Worm (Caenorhabditis elegans) whole organism, L1 larva: Measurements from ENCODE around the gene nhr-210.

Experiments
- aha-1 ChIP-seq: fragments of 150-350 bp; optimal IDR thresholded peaks from 2 replicates; lab custom pipeline; 2014; ENCODE audit warnings: missing biosample characterization, missing genetic modification characterization
- alr-1 ChIP-seq: fragments of 200-800 bp; sonication (Bioruptor generic); optimal IDR thresholded peaks from 2 replicates; lab custom pipeline; 2018; ENCODE audit warnings: borderline replicate concordance, mild to moderate bottlenecking, missing genetic modification characterization, missing compliant biosample characterization
- aly-2 ChIP-seq: fragments of 150-350 bp; optimal IDR thresholded peaks from 2 replicates; lab custom pipeline; 2014; ENCODE audit warnings: missing biosample characterization, missing genetic modification characterization
- ama-1 ChIP-seq: fragments of 150-350 bp; optimal IDR thresholded peaks from 2 replicates; lab custom pipeline; 2014
- ceh-63 ChIP-seq: fragments of 200-800 bp; sonication (Bioruptor generic); optimal IDR thresholded peaks from 2 replicates; lab custom pipeline; 2018; ENCODE audit warnings: mild to moderate bottlenecking, missing genetic modification characterization, missing compliant biosample characterization
- ceh-8 ChIP-seq: fragments of 200-800 bp; sonication (Bioruptor generic); optimal IDR thresholded peaks from 2 replicates; lab custom pipeline; 2018; ENCODE audit warnings: mild to moderate bottlenecking, missing genetic modification characterization, moderate library complexity, missing compliant biosample characterization
- ces-1 ChIP-seq: fragments of 150-350 bp; optimal IDR thresholded peaks from 2 replicates; lab custom pipeline; 2014; ENCODE audit warnings: missing biosample characterization, missing genetic modification reagents, missing genetic modification characterization
- dpl-1 ChIP-seq, 3 experiments: fragments of 150-350 bp in 2 of 3; sonication (generic microtip) in 1 of 3; optimal IDR thresholded peaks; 2 replicates each; lab custom pipeline; 2014 to 2017; ENCODE audit warnings: missing biosample characterization in 3 of 3, missing genetic modification characterization in 3 of 3, missing genetic modification reagents in 3 of 3
- efl-1 ChIP-seq, 4 experiments: fragments of 150-350 bp; optimal IDR thresholded peaks in 3 of 4; peaks in 1 of 4; 1 replicate in 1 of 4; 2 replicates in 3 of 4; lab custom pipeline; 2014; ENCODE audit warnings: missing biosample characterization in 2 of 4, missing genetic modification characterization in 2 of 4, missing genetic modification reagents in 2 of 4
- efl-3 ChIP-seq: fragments of 200-800 bp; sonication (Bioruptor generic); optimal IDR thresholded peaks from 2 replicates; lab custom pipeline; 2018; ENCODE audit warnings: mild to moderate bottlenecking, missing genetic modification characterization, missing compliant biosample characterization
- egl-27 ChIP-seq, 2 experiments: fragments of 150-350 bp in 1 of 2; sonication (generic microtip); optimal IDR thresholded peaks; 3 replicates each; lab custom pipeline; 2017 to 2018; ENCODE audit warnings: missing biosample characterization in 2 of 2, missing genetic modification characterization in 2 of 2, missing genetic modification reagents in 2 of 2
- fkh-4 ChIP-seq: sonication (generic microtip); optimal IDR thresholded peaks from 2 replicates; lab custom pipeline; 2016; ENCODE audit warnings: missing compliant biosample characterization, missing genetic modification characterization, borderline replicate concordance
- fos-1 ChIP-seq: fragments of 150-350 bp; optimal IDR thresholded peaks from 2 replicates; lab custom pipeline; 2014; ENCODE audit warnings: missing biosample characterization, missing genetic modification characterization
- hlh-17 ChIP-seq: fragments of 200-800 bp; sonication (Bioruptor generic); optimal IDR thresholded peaks from 2 replicates; lab custom pipeline; 2018; ENCODE audit warnings: missing genetic modification characterization, mild to moderate bottlenecking, missing compliant biosample characterization, moderate library complexity, borderline replicate concordance
- isw-1 ChIP-seq: fragments of 200-800 bp; sonication (Bioruptor generic); IDR thresholded peaks from 2 replicates; pipeline ENCODE4 v1.3.6; 2022; ENCODE audit warnings: missing genetic modification characterization, missing compliant biosample characterization
- jun-1 ChIP-seq: fragments of 150-350 bp; optimal IDR thresholded peaks from 2 replicates; lab custom pipeline; 2014; ENCODE audit warnings: missing biosample characterization, missing genetic modification reagents, missing genetic modification characterization
- lin-15B ChIP-seq: fragments of 150-350 bp; sonication (generic microtip); optimal IDR thresholded peaks from 3 replicates; lab custom pipeline; 2014; ENCODE audit warnings: missing biosample characterization, missing genetic modification characterization
- lin-35 ChIP-seq, 2 experiments: fragments of 150-350 bp; optimal IDR thresholded peaks; 2 replicates each; lab custom pipeline; 2014; ENCODE audit warnings: missing biosample characterization in 2 of 2, missing genetic modification characterization in 2 of 2, missing genetic modification reagents in 2 of 2
- lin-39 ChIP-seq: fragments of 150-350 bp; optimal IDR thresholded peaks from 2 replicates; lab custom pipeline; 2014; ENCODE audit warnings: missing biosample characterization, missing genetic modification reagents, missing genetic modification characterization
- lir-3 ChIP-seq: sonication (generic microtip); optimal IDR thresholded peaks from 2 replicates; lab custom pipeline; 2016; ENCODE audit warnings: mild to moderate bottlenecking, missing genetic modification characterization, moderate library complexity, missing compliant biosample characterization; ENCODE audit not compliant: poor library complexity
- mef-2 ChIP-seq: fragments of 150-350 bp; optimal IDR thresholded peaks from 2 replicates; lab custom pipeline; 2014; ENCODE audit warnings: missing biosample characterization, missing genetic modification characterization
- mep-1 ChIP-seq: fragments of 150-350 bp; optimal IDR thresholded peaks from 2 replicates; lab custom pipeline; 2014; ENCODE audit warnings: missing biosample characterization, missing genetic modification characterization
- nhr-11 ChIP-seq: fragments of 150-350 bp; optimal IDR thresholded peaks from 2 replicates; lab custom pipeline; 2014; ENCODE audit warnings: missing biosample characterization, missing genetic modification characterization
- nhr-19 ChIP-seq: fragments of 200-800 bp; sonication (Bioruptor generic); conservative IDR thresholded peaks from 2 replicates; pipeline ENCODE4 v1.3.6; 2022; ENCODE audit warnings: missing genetic modification characterization, missing compliant biosample characterization
- nhr-20 ChIP-seq: sonication (generic microtip); optimal IDR thresholded peaks from 2 replicates; lab custom pipeline; 2016; ENCODE audit warnings: mild to moderate bottlenecking, missing genetic modification characterization, missing compliant biosample characterization
- nhr-237 ChIP-seq: fragments of 150-350 bp; optimal IDR thresholded peaks from 2 replicates; lab custom pipeline; 2014; ENCODE audit warnings: missing biosample characterization, missing genetic modification characterization
- nhr-71 ChIP-seq: sonication (generic microtip); optimal IDR thresholded peaks from 2 replicates; lab custom pipeline; 2016; ENCODE audit warnings: mild to moderate bottlenecking, missing genetic modification characterization, moderate library complexity, missing compliant biosample characterization
- nhr-76 ChIP-seq: sonication (generic microtip); optimal IDR thresholded peaks from 2 replicates; lab custom pipeline; 2017; ENCODE audit warnings: missing biosample characterization, missing genetic modification characterization
- pqm-1 ChIP-seq: sonication (generic microtip); optimal IDR thresholded peaks from 3 replicates; lab custom pipeline; 2017; ENCODE audit warnings: missing biosample characterization, missing genetic modification characterization
- rnt-1 ChIP-seq: sonication (generic microtip); optimal IDR thresholded peaks from 2 replicates; lab custom pipeline; 2016; ENCODE audit warnings: mild to moderate bottlenecking, missing genetic modification characterization, moderate library complexity, missing compliant biosample characterization
- skn-1 ChIP-seq: fragments of 150-350 bp; optimal IDR thresholded peaks from 2 replicates; lab custom pipeline; 2014; ENCODE audit warnings: missing biosample characterization, missing genetic modification characterization
- snpc-4 ChIP-seq: fragments of 150-350 bp; optimal IDR thresholded peaks from 2 replicates; lab custom pipeline; 2014; ENCODE audit warnings: missing biosample characterization, missing genetic modification characterization
- sox-4 ChIP-seq: sonication (generic microtip); optimal IDR thresholded peaks from 2 replicates; lab custom pipeline; 2016; ENCODE audit warnings: missing genetic modification characterization, missing compliant biosample characterization
- sptf-1 ChIP-seq: fragments of 150-350 bp; optimal IDR thresholded peaks from 2 replicates; lab custom pipeline; 2014; ENCODE audit warnings: missing biosample characterization, missing genetic modification characterization
- unc-130 ChIP-seq: fragments of 150-350 bp; optimal IDR thresholded peaks from 2 replicates; lab custom pipeline; 2017; ENCODE audit warnings: missing biosample characterization, missing genetic modification characterization, inconsistent platforms
- vab-15 ChIP-seq: sonication (generic microtip); optimal IDR thresholded peaks from 2 replicates; lab custom pipeline; 2017; ENCODE audit warnings: missing genotype, mild to moderate bottlenecking, missing genetic modification characterization, missing compliant biosample characterization
- zag-1 ChIP-seq: fragments of 150-350 bp; optimal IDR thresholded peaks from 2 replicates; lab custom pipeline; 2014; ENCODE audit warnings: missing biosample characterization, missing genetic modification characterization
- ztf-4 ChIP-seq: fragments of 150-350 bp; optimal IDR thresholded peaks from 2 replicates; lab custom pipeline; 2014; ENCODE audit warnings: missing biosample characterization, missing genetic modification characterization

Gene nhr-210

DNA sequence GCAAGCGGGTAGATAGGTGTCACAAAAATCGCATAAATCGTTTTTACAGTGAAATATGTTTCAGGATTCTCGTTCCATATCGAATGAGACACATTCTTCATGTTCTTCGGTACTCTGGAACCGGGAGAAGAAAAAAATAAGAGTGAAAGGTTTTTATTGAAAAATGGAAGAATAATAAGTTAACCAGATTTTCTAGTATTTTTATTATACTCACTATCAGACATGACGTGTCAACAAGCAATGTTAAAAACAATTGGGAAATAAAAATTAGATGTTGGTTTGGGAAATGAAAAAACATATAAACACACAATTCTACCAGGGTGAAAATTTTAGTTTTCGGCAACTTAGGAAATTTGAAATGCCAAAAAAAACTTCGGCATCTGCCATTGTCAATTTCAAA is 6.9 kb downstream of the nhr-210 start, which contains the start of gene srh-37 (continued):
- TF ChIP-seq nhr-20 (tag; lab: Kevin White, UChicago) = no peak

DNA sequence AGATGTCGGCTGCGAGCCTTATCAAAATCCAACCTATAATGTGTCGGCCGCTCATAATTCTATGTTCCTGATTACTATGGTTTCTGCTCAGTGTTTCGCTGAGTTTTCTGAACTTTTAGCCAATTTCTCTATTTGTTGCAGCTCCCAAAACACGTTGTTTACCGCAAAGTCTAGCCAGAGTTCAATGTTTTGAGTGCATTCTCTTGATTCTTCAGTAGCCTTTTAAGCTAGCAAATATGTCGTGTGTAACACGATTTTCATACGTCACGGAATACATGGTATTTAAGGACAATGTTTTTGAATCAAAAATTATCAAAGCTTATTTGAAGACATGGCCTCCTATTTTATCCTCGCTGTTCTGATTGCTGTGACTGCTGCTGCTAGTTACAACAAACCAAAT is 14.2 kb downstream of the nhr-210 start, which contains the start of gene srlf-19:
Gene srlf-19 (plus strand): TSS at position 301 of the 400 bp plus-strand sequence.
- TF ChIP-seq lin-35 (GFP tag; optimal IDR thresholded peaks at IDR 0.05; lab: Kevin White, UChicago) (no peak), vab-15 (tag; lab: Kevin White, UChicago) (no peak), fkh-4 (no peak), aly-2 (no peak), nhr-76 (tag; lab: Kevin White, UChicago) (no peak), isw-1 (GFP tag; lab: Robert Waterston, UW) (no peak), hlh-17 (no peak), sox-4 (tag; lab: Kevin White, UChicago) (no peak), mep-1 (no peak)

DNA sequence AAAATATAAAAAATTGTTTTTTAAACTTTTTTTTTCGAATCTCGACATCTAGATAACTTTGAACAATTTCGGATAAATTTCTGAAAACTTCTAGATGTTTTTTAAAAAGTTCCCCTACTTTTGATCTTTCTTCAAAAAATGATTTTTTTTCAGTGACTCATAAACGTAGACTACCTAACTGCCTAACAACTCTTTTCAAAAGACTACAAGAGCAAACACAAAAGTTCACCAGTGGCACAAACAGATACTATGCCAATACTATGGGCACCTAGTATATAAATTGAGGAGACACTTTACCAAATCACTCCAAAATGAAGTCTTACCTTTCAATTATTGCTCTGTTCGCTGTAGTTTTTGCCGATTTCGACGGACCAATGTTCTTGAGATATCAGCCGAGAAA is 15.6 kb downstream of the nhr-210 start, which contains the start of gene srlf-35:
Gene srlf-35 (plus strand): TSS at position 301 of the 400 bp plus-strand sequence.
- TF ChIP-seq efl-3 (GFP tag; lab: Kevin White, UChicago) = no peak
- no peak for TF ChIP-seq lin-15B
- TF ChIP-seq lir-3 (tag; lab: Kevin White, UChicago) = no peak
- no peak for TF ChIP-seq aha-1
- no peak for TF ChIP-seq mef-2 (tag; lab: Kevin White, UChicago)
- no peak for TF ChIP-seq pqm-1 (tag; lab: Kevin White, UChicago)
- no peak for TF ChIP-seq nhr-20 (tag; lab: Kevin White, UChicago)
- TF ChIP-seq nhr-11 = no peak
- no peak for TF ChIP-seq snpc-4
- no peak for TF ChIP-seq egl-27 (tag; optimal IDR thresholded peaks at IDR 0.05; lab: Kevin White, UChicago)

DNA sequence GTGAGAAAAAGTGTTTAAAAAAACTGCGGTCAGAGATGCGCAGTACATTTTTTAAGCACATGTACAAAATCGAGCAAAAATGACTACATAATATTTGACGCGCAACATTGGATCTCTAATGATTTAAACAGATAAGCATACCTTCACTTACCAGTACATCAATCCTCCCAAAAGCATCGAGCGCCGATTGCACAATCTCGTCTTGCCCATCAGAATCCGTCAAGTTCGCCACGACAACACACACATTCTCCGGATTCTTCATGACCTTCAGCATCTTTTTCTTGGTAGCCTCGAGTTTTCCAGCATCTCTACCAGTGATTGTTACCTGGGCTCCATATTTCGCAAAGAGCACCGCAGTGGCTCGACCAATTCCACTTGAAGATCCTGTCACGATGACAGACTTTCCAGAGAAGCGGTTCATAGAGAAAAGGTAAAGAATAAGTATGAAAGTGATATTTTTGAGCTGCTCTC is 16.5 kb downstream of the nhr-210 start, which contains the start of gene T01G6.10:
Gene T01G6.10 (minus strand): TSS at position 421 of the 471 bp plus-strand sequence.
- TF ChIP-seq aly-2 = no peak
- TF ChIP-seq fos-1 = no peak
- no peak for TF ChIP-seq ces-1 (GFP tag; lab: Kevin White, UChicago)
- TF ChIP-seq ceh-63 = no peak
- TF ChIP-seq nhr-71 (tag; lab: Kevin White, UChicago) = no peak
- TF ChIP-seq zag-1 (tag; lab: Kevin White, UChicago) = no peak
- TF ChIP-seq sox-4 (tag; lab: Kevin White, UChicago) = no peak
- no peak for TF ChIP-seq alr-1 (tag; lab: Kevin White, UChicago)
- TF ChIP-seq nhr-237 (tag; lab: Kevin White, UChicago) = no peak
- no peak for TF ChIP-seq dpl-1 (GFP tag; optimal IDR thresholded peaks at IDR 0.05; lab: Kevin White, UChicago)

DNA sequence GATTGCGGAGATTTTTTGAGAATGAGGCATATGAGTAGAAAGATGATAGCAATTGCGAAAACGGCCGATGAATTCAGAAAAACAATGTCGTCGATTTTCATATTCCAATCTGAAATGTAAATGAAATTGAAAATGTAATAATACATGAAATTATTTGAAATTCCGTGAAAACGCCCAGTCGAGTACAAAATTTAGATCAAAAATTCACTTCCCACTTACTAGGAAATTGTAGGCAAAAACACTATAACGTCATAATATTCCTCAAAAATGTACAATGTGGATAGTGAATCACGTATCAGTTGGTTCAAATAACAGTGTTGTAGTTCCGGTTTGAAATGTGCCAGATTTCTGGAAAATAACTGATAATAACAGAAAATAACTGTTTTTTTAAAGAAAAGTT is 18.1 kb downstream of the nhr-210 start, which contains the start of gene str-256:
Gene str-256 (minus strand): TSS at position 101 of the 400 bp plus-strand sequence.
- no peak for TF ChIP-seq sptf-1
- TF ChIP-seq nhr-19 (GFP tag; lab: Robert Waterston, UW) = no peak
- TF ChIP-seq lin-39 (tag; lab: Kevin White, UChicago) = no peak
- TF ChIP-seq ztf-4 (tag; lab: Kevin White, UChicago) = no peak
- no peak for TF ChIP-seq skn-1 (tag; lab: Kevin White, UChicago)
- TF ChIP-seq aly-2 = no peak
- TF ChIP-seq unc-130 (tag; lab: Kevin White, UChicago) = no peak
- TF ChIP-seq rnt-1 = no peak
- TF ChIP-seq nhr-76 (tag; lab: Kevin White, UChicago) = no peak
- TF ChIP-seq efl-1 (optimal IDR thresholded peaks at IDR 0.05; lab: Kevin White, UChicago) = no peak
- no peak for TF ChIP-seq efl-1 (GFP tag; optimal IDR thresholded peaks at IDR 0.05 in 1 of 2; lab: Kevin White, UChicago)
- TF ChIP-seq ceh-8 (GFP tag; lab: Kevin White, UChicago) = no peak
- TF ChIP-seq ama-1 (lab: Kevin White, UChicago) = no peak
- TF ChIP-seq jun-1 (tag; lab: Kevin White, UChicago) = no peak
- TF ChIP-seq aha-1 = no peak
